Worm (Caenorhabditis elegans) whole organism, L4/young adult: ENCODE data around the gene cisd-1.

Experiments
- W03F9.2 ChIP-seq: fragments of 150-350 bp; optimal IDR thresholded peaks from 2 replicates; lab custom pipeline; 2014; ENCODE audit warnings: missing biosample characterization, missing genetic modification characterization
- dao-5 ChIP-seq: sonication (generic microtip); optimal IDR thresholded peaks from 2 replicates; lab custom pipeline; 2016; ENCODE audit warnings: missing genotype, missing genetic modification characterization, moderate library complexity, missing compliant biosample characterization
- him-1 ChIP-seq: sonication (generic microtip); optimal IDR thresholded peaks from 2 replicates; lab custom pipeline; 2016; ENCODE audit warnings: missing genotype, missing genetic modification reagents, missing genetic modification characterization, missing compliant biosample characterization

ce11 chrII:11443128-11443527, 26.3 kb downstream of the cisd-1 start:
- TF ChIP-seq him-1 (tag; lab: Kevin White, UChicago) (no peak), W03F9.2 (tag; lab: Kevin White, UChicago) (no peak), dao-5 (tag; lab: Kevin White, UChicago) (no peak)
